Fruit fly (Drosophila melanogaster) whole organism, embryonic: Measurements from ENCODE around the gene CG14424.
A peak's percentile ranks its signal among the peaks of the same experiment; 100 is the strongest.

Source experiments
- Atf3 ChIP-seq: fragments of 200-800 bp; sonication (Bioruptor generic); optimal IDR thresholded peaks from 3 replicates; lab custom pipeline; 2016; ENCODE audit warnings: missing biosample characterization, missing genetic modification characterization
- Awh ChIP-seq: fragments of 200-800 bp; sonication (Bioruptor generic); IDR thresholded peaks from 2 replicates; pipeline ENCODE4, ENCODE4 v1.3.6; 2022; ENCODE audit warnings: missing biosample characterization, missing genetic modification characterization
- Bdp1 ChIP-seq: fragments of 200-800 bp; sonication (Bioruptor generic); optimal IDR thresholded peaks from 3 replicates; lab custom pipeline; 2016; ENCODE audit warnings: missing biosample characterization, missing genetic modification characterization
- CG10431 ChIP-seq: fragments of 200-800 bp; sonication (Bioruptor generic); optimal IDR thresholded peaks from 3 replicates; lab custom pipeline; 2018; ENCODE audit warnings: missing biosample characterization, mild to moderate bottlenecking, missing genetic modification characterization
- CG12391 ChIP-seq: fragments of 200-800 bp; sonication (Bioruptor generic); optimal IDR thresholded peaks from 3 replicates; lab custom pipeline; 2018; ENCODE audit warnings: missing biosample characterization, mild to moderate bottlenecking, missing genetic modification characterization, moderate library complexity
- CG12744 ChIP-seq: fragments of 200-800 bp; sonication (Bioruptor generic); optimal IDR thresholded peaks from 2 replicates; lab custom pipeline; 2016; ENCODE audit warnings: missing biosample characterization, missing genetic modification characterization
- CG14710 ChIP-seq: fragments of 200-800 bp; sonication (Bioruptor generic); optimal IDR thresholded peaks from 3 replicates; lab custom pipeline; 2019; ENCODE audit warnings: missing biosample characterization, mild to moderate bottlenecking, missing genetic modification characterization, moderate library complexity
- CG18262 ChIP-seq: fragments of 200-800 bp; optimal IDR thresholded peaks from 3 replicates; lab custom pipeline; 2019; ENCODE audit warnings: missing biosample characterization, mild to moderate bottlenecking, missing genetic modification characterization, moderate library complexity
- CG18619 ChIP-seq: fragments of 200-800 bp; sonication (Bioruptor generic); optimal IDR thresholded peaks from 3 replicates; lab custom pipeline; 2017; ENCODE audit warnings: missing biosample characterization, mild to moderate bottlenecking, missing genetic modification characterization
- CG2875 ChIP-seq: fragments of 200-800 bp; sonication (Bioruptor generic); optimal IDR thresholded peaks from 2 replicates; lab custom pipeline; 2017; ENCODE audit warnings: missing biosample characterization, mild to moderate bottlenecking, missing genetic modification characterization, missing genetic modification reagents
- CG3281 ChIP-seq: fragments of 200-800 bp; sonication (Bioruptor generic); optimal IDR thresholded peaks from 3 replicates; lab custom pipeline; 2017; ENCODE audit warnings: missing biosample characterization, mild to moderate bottlenecking, missing genetic modification characterization
- CG33213 ChIP-seq: fragments of 200-800 bp; sonication (Bioruptor generic); optimal IDR thresholded peaks from 3 replicates; lab custom pipeline; 2016; ENCODE audit warnings: missing biosample characterization, missing genetic modification characterization
- CG4617 ChIP-seq: fragments of 200-800 bp; sonication (Bioruptor generic); optimal IDR thresholded peaks from 3 replicates; lab custom pipeline; 2016; ENCODE audit warnings: missing biosample characterization, missing genetic modification characterization, borderline replicate concordance
- CG4820 ChIP-seq: fragments of 200-800 bp; sonication (Bioruptor generic); optimal IDR thresholded peaks from 3 replicates; lab custom pipeline; 2016; ENCODE audit warnings: missing biosample characterization, missing genetic modification characterization
- CG6689 ChIP-seq: fragments of 200-800 bp; sonication (Bioruptor generic); IDR thresholded peaks from 2 replicates; pipeline ENCODE4 v1.3.6; 2022; ENCODE audit warnings: missing biosample characterization, missing genetic modification characterization
- CG7556 ChIP-seq: fragments of 200-800 bp; sonication (Bioruptor generic); optimal IDR thresholded peaks from 2 replicates; lab custom pipeline; 2017; ENCODE audit warnings: missing biosample characterization, mild to moderate bottlenecking, missing genetic modification characterization
- CG7963 ChIP-seq: fragments of 200-800 bp; sonication (Bioruptor generic); IDR thresholded peaks from 3 replicates; pipeline ENCODE4 v1.3.6; 2022; ENCODE audit warnings: missing biosample characterization, missing genetic modification characterization; ENCODE audit not compliant: partially characterized antibody
- CG8281 ChIP-seq: fragments of 200-800 bp; sonication (Bioruptor generic); optimal IDR thresholded peaks from 2 replicates; lab custom pipeline; 2018; ENCODE audit warnings: missing biosample characterization, mild to moderate bottlenecking, missing genetic modification characterization, moderate library complexity
- CG8388 ChIP-seq: fragments of 200-800 bp; sonication (Bioruptor generic); optimal IDR thresholded peaks from 2 replicates; lab custom pipeline; 2019; ENCODE audit warnings: missing biosample characterization, mild to moderate bottlenecking, missing genetic modification characterization, moderate library complexity
- CG9876 ChIP-seq: fragments of 200-800 bp; sonication (Bioruptor generic); optimal IDR thresholded peaks from 2 replicates; lab custom pipeline; 2016; ENCODE audit warnings: missing biosample characterization, missing genetic modification characterization
- CkIIα-i1 ChIP-seq: fragments of 200-800 bp; sonication (Bioruptor generic); IDR thresholded peaks from 2 replicates; pipeline ENCODE4 v1.3.6; 2022; ENCODE audit warnings: missing biosample characterization, missing genetic modification characterization
- Eip74EF ChIP-seq, 2 experiments: fragments of 200-800 bp in 1 of 2; fragments of >200 bp in 1 of 2; sonication (Bioruptor generic) in 1 of 2; optimal IDR thresholded peaks; 2 replicates each; lab custom pipeline; 2017 to 2019; ENCODE audit warnings: missing biosample characterization in 2 of 2, missing genetic modification characterization in 2 of 2, mild to moderate bottlenecking in 1 of 2, moderate library complexity in 1 of 2
- H15 ChIP-seq: fragments of 200-800 bp; sonication (Bioruptor generic); IDR thresholded peaks from 3 replicates; pipeline ENCODE4 v1.3.6; 2022; ENCODE audit warnings: missing biosample characterization, missing genetic modification characterization
- Hand ChIP-seq: fragments of 200-800 bp; sonication (Bioruptor generic); optimal IDR thresholded peaks from 2 replicates; lab custom pipeline; 2017; ENCODE audit warnings: mild to moderate bottlenecking, missing biosample characterization, missing genetic modification reagents, missing genetic modification characterization
- Hsf ChIP-seq: fragments of 200-800 bp; sonication (Bioruptor generic); optimal IDR thresholded peaks from 3 replicates; lab custom pipeline; 2016; ENCODE audit warnings: missing biosample characterization, missing genetic modification characterization
- Lim3 ChIP-seq: fragments of 200-800 bp; sonication (Bioruptor generic); IDR thresholded peaks from 2 replicates; pipeline ENCODE4 v1.3.6; 2022; ENCODE audit warnings: missing biosample characterization, missing genetic modification characterization
- Neu2 ChIP-seq: fragments of 200-800 bp; sonication (Bioruptor generic); optimal IDR thresholded peaks from 3 replicates; lab custom pipeline; 2016; ENCODE audit warnings: missing biosample characterization, missing genetic modification characterization, borderline replicate concordance
- Ravus ChIP-seq: fragments of 200-800 bp; sonication (Bioruptor generic); IDR thresholded peaks from 2 replicates; pipeline ENCODE4 v1.3.6; 2022; ENCODE audit warnings: missing biosample characterization, missing genetic modification characterization
- Scr ChIP-seq: fragments of 200-800 bp; sonication (Bioruptor generic); IDR thresholded peaks from 2 replicates; pipeline ENCODE4 v1.3.6; 2022; ENCODE audit warnings: missing biosample characterization, missing genetic modification characterization; ENCODE audit not compliant: partially characterized antibody
- Vsx1 ChIP-seq: fragments of 200-800 bp; sonication (Bioruptor generic); optimal IDR thresholded peaks from 2 replicates; lab custom pipeline; 2017; ENCODE audit warnings: missing biosample characterization, mild to moderate bottlenecking, missing genetic modification characterization, missing genetic modification reagents
- amos ChIP-seq: fragments of 200-800 bp; sonication (Bioruptor generic); IDR thresholded peaks from 2 replicates; pipeline ENCODE4 v1.3.6; 2022; ENCODE audit warnings: missing biosample characterization, missing genetic modification characterization; ENCODE audit not compliant: partially characterized antibody
- caup ChIP-seq: fragments of 200-800 bp; sonication (Bioruptor generic); optimal IDR thresholded peaks from 3 replicates; lab custom pipeline; 2017; ENCODE audit warnings: missing biosample characterization, mild to moderate bottlenecking, missing genetic modification characterization, moderate library complexity; ENCODE audit not compliant: severe bottlenecking
- ems ChIP-seq: fragments of 200-800 bp; sonication (Bioruptor generic); optimal IDR thresholded peaks from 3 replicates; lab custom pipeline; 2016; ENCODE audit warnings: missing biosample characterization, missing genetic modification characterization
- fru ChIP-seq: fragments of >200 bp; optimal IDR thresholded peaks from 2 replicates; lab custom pipeline; 2017
- hbn ChIP-seq: fragments of 200-800 bp; sonication (Bioruptor generic); IDR thresholded peaks from 2 replicates; pipeline ENCODE4 v1.3.6; 2022; ENCODE audit warnings: missing biosample characterization, missing genetic modification characterization; ENCODE audit not compliant: partially characterized antibody
- kah ChIP-seq: fragments of 200-800 bp; sonication (Bioruptor generic); optimal IDR thresholded peaks from 2 replicates; lab custom pipeline; 2018; ENCODE audit warnings: missing biosample characterization, mild to moderate bottlenecking, missing genetic modification characterization
- nau ChIP-seq: fragments of 200-800 bp; sonication (Bioruptor generic); optimal IDR thresholded peaks from 3 replicates; lab custom pipeline; 2017; ENCODE audit warnings: missing biosample characterization, mild to moderate bottlenecking, missing genetic modification characterization, missing genetic modification reagents
- odd ChIP-seq: fragments of 200-800 bp; sonication (Bioruptor generic); optimal IDR thresholded peaks from 2 replicates; lab custom pipeline; 2017; ENCODE audit warnings: missing biosample characterization, mild to moderate bottlenecking, missing genetic modification characterization
- pan ChIP-seq, 4 experiments: fragments of >200 bp in 3 of 4; fragments of 200-800 bp in 1 of 4; sonication (Bioruptor generic) in 1 of 4; optimal IDR thresholded peaks in 3 of 4; IDR thresholded peaks in 1 of 4; 2 replicates each; pipeline versions ENCODE4 v1.3.6 to Lab custom; 2017 to 2022; ENCODE audit warnings: missing biosample characterization in 2 of 4, missing genetic modification characterization in 2 of 4, mixed read lengths in 1 of 4
- peb ChIP-seq: fragments of 200-800 bp; sonication (Bioruptor generic); IDR thresholded peaks from 2 replicates; pipeline ENCODE4 v1.3.6; 2022; ENCODE audit warnings: missing biosample characterization, missing genetic modification characterization
- pnt ChIP-seq: fragments of 200-800 bp; sonication (Bioruptor generic); optimal IDR thresholded peaks from 3 replicates; lab custom pipeline; 2016; ENCODE audit warnings: missing biosample characterization, missing genetic modification characterization
- psq ChIP-seq: fragments of 200-800 bp; sonication (Bioruptor generic); optimal IDR thresholded peaks from 2 replicates; lab custom pipeline; 2017; ENCODE audit warnings: missing biosample characterization, missing genetic modification characterization
- row ChIP-seq: fragments of 200-800 bp; sonication (Bioruptor generic); IDR thresholded peaks from 3 replicates; pipeline ENCODE4 v1.3.6; 2022; ENCODE audit warnings: missing biosample characterization, missing genetic modification characterization
- sens ChIP-seq: fragments of 200-800 bp; sonication (Bioruptor generic); peaks from one replicate; lab custom pipeline; 2016; ENCODE audit warnings: missing biosample characterization, missing genetic modification characterization
- slbo ChIP-seq: fragments of 200-800 bp; sonication (Bioruptor generic); IDR thresholded peaks from 2 replicates; pipeline ENCODE4 v1.3.6; 2022; ENCODE audit warnings: missing biosample characterization, missing genetic modification characterization
- slp2 ChIP-seq: fragments of 200-800 bp; sonication (Bioruptor generic); optimal IDR thresholded peaks from 2 replicates; lab custom pipeline; 2016; ENCODE audit warnings: missing biosample characterization, missing genetic modification characterization
- sr ChIP-seq: fragments of 200-800 bp; sonication (Bioruptor generic); IDR thresholded peaks from 3 replicates; pipeline ENCODE4 v1.3.6; 2022; ENCODE audit warnings: missing biosample characterization, missing genetic modification characterization
- stwl ChIP-seq: fragments of 200-800 bp; sonication (Bioruptor generic); optimal IDR thresholded peaks from 3 replicates; lab custom pipeline; 2018; ENCODE audit warnings: missing biosample characterization, mild to moderate bottlenecking, missing genetic modification characterization, moderate library complexity
- tap ChIP-seq: fragments of 200-800 bp; optimal IDR thresholded peaks from 3 replicates; lab custom pipeline; 2019; ENCODE audit warnings: missing biosample characterization, mild to moderate bottlenecking, missing genetic modification characterization, moderate library complexity
- tin ChIP-seq: fragments of 200-800 bp; sonication (Bioruptor generic); optimal IDR thresholded peaks from 3 replicates; lab custom pipeline; 2016; ENCODE audit warnings: missing biosample characterization, missing genetic modification characterization
- usp ChIP-seq: fragments of >200 bp; optimal IDR thresholded peaks from 2 replicates; lab custom pipeline; 2017; ENCODE audit warnings: missing biosample characterization, missing genetic modification characterization

Gene CG14424

DNA sequence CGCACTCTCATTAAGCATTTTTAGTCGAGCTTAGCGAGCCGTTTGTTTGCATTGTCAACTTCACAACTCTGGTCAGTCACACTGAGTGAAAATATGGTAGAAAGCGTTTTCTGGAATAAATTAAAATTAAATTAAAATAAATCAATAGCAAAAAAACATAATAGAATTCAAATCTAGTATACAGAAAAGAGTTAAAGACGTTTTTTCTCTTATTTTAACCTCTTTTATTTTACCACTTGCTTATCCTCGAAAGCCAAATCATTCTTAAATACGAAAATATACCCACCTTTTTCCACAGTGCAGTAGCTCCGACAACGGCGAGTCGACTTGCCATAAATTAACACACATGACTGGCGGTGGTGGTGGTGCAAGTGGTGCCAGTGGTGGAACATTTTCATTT, 24.6 kb upstream of the CG14424 start (continued):
- TF ChIP-seq CG9876 (no peak), CG18262 (peak; percentile 51), Vsx1 (no peak), pnt (GFP tag; lab: Kevin White, UChicago) (no peak), CG3281 (GFP tag; lab: Kevin White, UChicago) (peak; percentile 9), peb (GFP tag; lab: Robert Waterston, UW) (no peak), Hand (GFP tag; lab: Kevin White, UChicago) (no peak), CG14710 (tag; lab: Kevin White, UChicago) (peak; percentile 30), CG2875 (GFP tag; lab: Kevin White, UChicago) (no peak), row (GFP tag; lab: Robert Waterston, UW) (peak; percentile 69), CG12744 (no peak), sr (GFP tag; lab: Robert Waterston, UW) (no peak), H15 (no peak), sens (GFP tag; lab: Kevin White, UChicago) (peak; percentile 49), CG8388 (peak; percentile 29), amos (GFP tag; lab: Robert Waterston, UW) (no peak), CG18619 (GFP tag; lab: Kevin White, UChicago) (no peak), CG8281 (peak; percentile 4), usp (GFP tag; lab: Kevin White, UChicago) (no peak), ems (GFP tag; lab: Kevin White, UChicago) (no peak), CG7963 (GFP tag; lab: Robert Waterston, UW) (no peak), Awh (GFP tag; lab: Robert Waterston, UW) (no peak), tap (tag; lab: Kevin White, UChicago) (no peak), fru (lab: Kevin White, UChicago) (no peak), CG4820 (GFP tag; lab: Kevin White, UChicago) (no peak), Hsf (GFP tag; lab: Kevin White, UChicago) (no peak), Atf3 (GFP tag; lab: Kevin White, UChicago) (no peak), odd (GFP tag; lab: Kevin White, UChicago) (no peak), CG33213 (no peak), tin (GFP tag; lab: Kevin White, UChicago) (no peak), Neu2 (no peak), CG12391 (tag; lab: Kevin White, UChicago) (peak; percentile 37), pan (optimal IDR thresholded peaks at IDR 0.05; lab: Kevin White, UChicago) (no peak), pan (GFP tag; optimal IDR thresholded peaks at IDR 0.05 in 1 of 2, IDR thresholded peaks at IDR 0.05 in 1 of 2) (no peak), Eip74EF (GFP tag; optimal IDR thresholded peaks at IDR 0.05; lab: Kevin White, UChicago) (peak in 1 of 2 experiments; percentile 32), psq (GFP tag; lab: Kevin White, UChicago) (no peak), CG4617 (GFP tag; lab: Kevin White, UChicago) (no peak), CkIIα-i1 (GFP tag; lab: Robert Waterston, UW) (no peak), Lim3 (no peak), Bdp1 (GFP tag; lab: Kevin White, UChicago) (no peak), CG10431 (no peak), hbn (GFP tag; lab: Robert Waterston, UW) (no peak), kah (GFP tag; lab: Kevin White, UChicago) (no peak), Ravus (GFP tag; lab: Robert Waterston, UW) (no peak), slbo (GFP tag; lab: Robert Waterston, UW) (no peak), slp2 (GFP tag; lab: Kevin White, UChicago) (no peak), nau (no peak), stwl (no peak), CG6689 (GFP tag; lab: Robert Waterston, UW) (0 out of 2 replicates have a peak, but pooled peaks have one; percentile 22), caup (GFP tag; lab: Kevin White, UChicago) (no peak), Scr (no peak), CG7556 (peak; percentile 41)
